Worm (Caenorhabditis elegans) whole organism, L4 larva: ENCODE results near the gene ugt-11.

Experiments
- ama-1 ChIP-seq: fragments of 150-350 bp; optimal IDR thresholded peaks from 2 replicates; lab custom pipeline; 2014; ENCODE audit warnings: inconsistent platforms, mixed read lengths
- ceh-44 ChIP-seq: fragments of 200-800 bp; sonication (Bioruptor generic); IDR thresholded peaks from 2 replicates; pipeline ENCODE4 v1.3.6; 2022; ENCODE audit warnings: missing genetic modification reagents, missing genetic modification characterization, missing compliant biosample characterization
- daf-12 ChIP-seq: fragments of 150-350 bp; optimal IDR thresholded peaks from 2 replicates; lab custom pipeline; 2014; ENCODE audit warnings: missing biosample characterization, missing genetic modification reagents, missing genetic modification characterization
- dpl-1 ChIP-seq: fragments of 150-350 bp; optimal IDR thresholded peaks from 2 replicates; lab custom pipeline; 2014; ENCODE audit warnings: missing biosample characterization, missing genetic modification reagents, missing genetic modification characterization
- egl-27 ChIP-seq: sonication (generic microtip); optimal IDR thresholded peaks from 3 replicates; lab custom pipeline; 2017; ENCODE audit warnings: missing biosample characterization, missing genetic modification reagents, missing genetic modification characterization
- snpc-4 ChIP-seq: fragments of 150-350 bp; optimal IDR thresholded peaks from 2 replicates; lab custom pipeline; 2014; ENCODE audit warnings: missing biosample characterization, missing genetic modification characterization
- vab-7 ChIP-seq: fragments of 200-800 bp; sonication (Bioruptor generic); IDR thresholded peaks from 2 replicates; pipeline ENCODE4 v1.3.6; 2022; ENCODE audit warnings: missing genetic modification reagents, missing genetic modification characterization, missing compliant biosample characterization

DNA sequence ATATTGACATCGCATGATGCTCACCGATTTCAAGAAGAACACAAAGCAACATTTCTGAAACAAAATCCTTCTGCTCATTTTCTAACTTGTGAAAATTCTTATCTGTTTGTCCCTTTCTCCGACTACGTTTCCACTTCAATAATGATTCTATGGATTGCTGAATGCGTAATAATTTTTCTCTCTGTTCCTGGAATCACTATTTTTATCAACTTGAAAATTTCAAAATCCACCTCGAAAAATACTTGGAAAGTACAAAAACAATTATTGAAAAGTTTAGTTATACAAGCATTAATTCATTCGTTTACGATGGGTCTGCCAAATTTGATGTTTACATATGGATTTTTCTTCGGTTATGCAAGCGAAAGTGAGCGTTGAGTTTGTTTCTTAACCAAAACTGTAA is 27.2 kb upstream of the ugt-11 start, which contains the start of gene srh-22:
- TF ChIP-seq egl-27 (no peak), daf-12 (no peak), ama-1 (no peak), ceh-44 (GFP tag; lab: Robert Waterston, UW) (no peak), dpl-1 (GFP tag; lab: Kevin White, UChicago) (no peak), snpc-4 (tag; lab: Kevin White, UChicago) (no peak), vab-7 (no peak)
